Fruit fly (Drosophila melanogaster) whole organism, embryonic: ENCODE measurements around the gene Nup98-96.
A peak's percentile ranks its signal among the peaks of the same experiment; 100 is the strongest.
"Not testable (repeated sequence)": the region's sequence is repeated elsewhere in the genome, so short reads cannot be mapped to it uniquely, and the experiment has no call there.

Source experiments
- C15 ChIP-seq: fragments of 200-800 bp; sonication (Bioruptor generic); IDR thresholded peaks from 3 replicates; pipeline ENCODE4 v1.3.6; 2022; ENCODE audit warnings: missing biosample characterization, missing genetic modification characterization
- CG10267 ChIP-seq: fragments of 200-800 bp; sonication (Bioruptor generic); optimal IDR thresholded peaks from 2 replicates; lab custom pipeline; 2018; ENCODE audit warnings: missing biosample characterization, mild to moderate bottlenecking, missing genetic modification characterization, moderate library complexity
- CG10654 ChIP-seq: fragments of 200-800 bp; sonication (Bioruptor generic); optimal IDR thresholded peaks from 2 replicates; lab custom pipeline; 2016; ENCODE audit warnings: missing biosample characterization, missing genetic modification characterization
- CG10959 ChIP-seq: fragments of 200-800 bp; sonication (Bioruptor generic); IDR thresholded peaks from 2 replicates; pipeline ENCODE4 v1.3.6; 2022; ENCODE audit warnings: missing biosample characterization, missing genetic modification characterization
- CG11456 ChIP-seq: fragments of 200-800 bp; sonication (Bioruptor generic); IDR thresholded peaks from 3 replicates; pipeline ENCODE4 v1.3.6; 2022; ENCODE audit warnings: missing biosample characterization, missing genetic modification characterization
- CG12155 ChIP-seq: fragments of 200-800 bp; sonication (Bioruptor generic); optimal IDR thresholded peaks from 3 replicates; lab custom pipeline; 2016; ENCODE audit warnings: missing biosample characterization, missing genetic modification characterization
- CG12236 ChIP-seq: fragments of 200-800 bp; sonication (Bioruptor generic); optimal IDR thresholded peaks from 2 replicates; lab custom pipeline; 2016; ENCODE audit warnings: missing biosample characterization, missing genetic modification characterization
- CG13424 ChIP-seq: fragments of 200-800 bp; sonication (Bioruptor generic); optimal IDR thresholded peaks from 2 replicates; lab custom pipeline; 2019; ENCODE audit warnings: missing biosample characterization, mild to moderate bottlenecking, missing genetic modification characterization, moderate library complexity
- CG13624 ChIP-seq: fragments of 200-800 bp; sonication (Bioruptor generic); optimal IDR thresholded peaks from 2 replicates; lab custom pipeline; 2016; ENCODE audit warnings: missing biosample characterization, missing genetic modification characterization
- CG2712 ChIP-seq: fragments of 200-800 bp; optimal IDR thresholded peaks from 3 replicates; lab custom pipeline; 2019; ENCODE audit warnings: missing biosample characterization, mild to moderate bottlenecking, missing genetic modification characterization, moderate library complexity
- CG34422 ChIP-seq: fragments of 200-800 bp; sonication (Bioruptor generic); IDR thresholded peaks from 3 replicates; pipeline ENCODE4 v1.3.6; 2022; ENCODE audit warnings: missing biosample characterization, missing genetic modification characterization
- CG4360 ChIP-seq: fragments of 200-800 bp; sonication (Bioruptor generic); IDR thresholded peaks from 2 replicates; pipeline ENCODE4 v1.3.6; 2022; ENCODE audit warnings: missing biosample characterization, missing genetic modification characterization
- CG8359 ChIP-seq: fragments of 200-800 bp; sonication (Bioruptor generic); optimal IDR thresholded peaks from 2 replicates; lab custom pipeline; 2017; ENCODE audit warnings: missing biosample characterization, mild to moderate bottlenecking, missing genetic modification characterization, borderline replicate concordance
- D19B ChIP-seq: fragments of 200-800 bp; sonication (Bioruptor generic); optimal IDR thresholded peaks from 2 replicates; lab custom pipeline; 2017; ENCODE audit warnings: missing biosample characterization, mild to moderate bottlenecking, missing genetic modification characterization
- E2f1 ChIP-seq: fragments of 200-800 bp; sonication (Bioruptor generic); IDR thresholded peaks from 2 replicates; pipeline ENCODE4 v1.3.6; 2022; ENCODE audit warnings: missing biosample characterization, missing genetic modification characterization
- Elba2 ChIP-seq: fragments of 200-800 bp; sonication (Bioruptor generic); optimal IDR thresholded peaks from 3 replicates; lab custom pipeline; 2016; ENCODE audit warnings: missing biosample characterization, missing genetic modification characterization
- H2.0 ChIP-seq: fragments of 200-800 bp; sonication (Bioruptor generic); IDR thresholded peaks from 2 replicates; pipeline ENCODE4 v1.3.6; 2022; ENCODE audit warnings: missing biosample characterization, missing genetic modification characterization
- Max ChIP-seq: fragments of 200-800 bp; sonication (Bioruptor generic); optimal IDR thresholded peaks from 2 replicates; lab custom pipeline; 2016; ENCODE audit warnings: missing biosample characterization, mild to moderate bottlenecking, missing genetic modification characterization
- Med ChIP-seq: fragments of 200-800 bp; sonication (Bioruptor generic); peaks from one replicate; lab custom pipeline; 2016; ENCODE audit warnings: missing biosample characterization, missing genetic modification characterization, mild to moderate bottlenecking, inconsistent platforms, moderate library complexity
- NK7.1 ChIP-seq: fragments of 200-800 bp; sonication (Bioruptor generic); optimal IDR thresholded peaks from 3 replicates; lab custom pipeline; 2016; ENCODE audit warnings: missing biosample characterization, missing genetic modification characterization
- Tbp ChIP-seq: fragments of >200 bp; optimal IDR thresholded peaks from 2 replicates; lab custom pipeline; 2018; ENCODE audit warnings: missing biosample characterization, missing genetic modification characterization
- Xrp1 ChIP-seq: fragments of 200-800 bp; sonication (Bioruptor generic); IDR thresholded peaks from 2 replicates; pipeline ENCODE4 v1.3.6; 2022; ENCODE audit warnings: missing biosample characterization, missing genetic modification characterization
- bbx ChIP-seq: fragments of 200-800 bp; sonication (Bioruptor generic); IDR thresholded peaks from 2 replicates; pipeline ENCODE4 v1.3.6; 2022; ENCODE audit warnings: missing biosample characterization, missing genetic modification characterization; ENCODE audit not compliant: partially characterized antibody
- br ChIP-seq: fragments of >200 bp; optimal IDR thresholded peaks from 2 replicates; lab custom pipeline; 2017
- cato ChIP-seq: fragments of 200-800 bp; sonication (Bioruptor generic); optimal IDR thresholded peaks from 2 replicates; lab custom pipeline; 2016; ENCODE audit warnings: missing biosample characterization, missing genetic modification characterization, borderline replicate concordance
- ci ChIP-seq: fragments of 200-800 bp; sonication (Bioruptor generic); IDR thresholded peaks from 3 replicates; pipeline ENCODE4 v1.3.6; 2022; ENCODE audit warnings: missing biosample characterization, missing genetic modification characterization
- crol ChIP-seq: fragments of 200-800 bp; sonication (Bioruptor generic); IDR thresholded peaks from 2 replicates; pipeline ENCODE4 v1.3.6; 2022; ENCODE audit warnings: missing biosample characterization, missing genetic modification characterization
- dysf ChIP-seq: fragments of 200-800 bp; sonication (Bioruptor generic); IDR thresholded peaks from 3 replicates; pipeline ENCODE4 v1.3.6; 2022; ENCODE audit warnings: missing biosample characterization, missing genetic modification characterization
- emc ChIP-seq: fragments of 200-800 bp; sonication (Bioruptor generic); optimal IDR thresholded peaks from 2 replicates; lab custom pipeline; 2016; ENCODE audit warnings: missing biosample characterization, missing genetic modification characterization
- en ChIP-seq: fragments of 200-800 bp; sonication (Bioruptor generic); optimal IDR thresholded peaks from 2 replicates; lab custom pipeline; 2016; ENCODE audit warnings: missing biosample characterization, missing genetic modification characterization
- gt ChIP-seq: fragments of 200-800 bp; sonication (Bioruptor generic); IDR thresholded peaks from 2 replicates; pipeline ENCODE4 v1.3.6; 2022; ENCODE audit warnings: missing biosample characterization, missing genetic modification characterization
- ham ChIP-seq: fragments of 200-800 bp; sonication (Bioruptor generic); IDR thresholded peaks from 2 replicates; pipeline ENCODE4 v1.3.6; 2022; ENCODE audit warnings: missing biosample characterization, missing genetic modification characterization
- insv ChIP-seq, 2 experiments: fragments of 200-800 bp; sonication (Bioruptor generic); optimal IDR thresholded peaks; 3 replicates each; lab custom pipeline; 2016 to 2018; ENCODE audit warnings: missing biosample characterization in 2 of 2, missing genetic modification characterization in 2 of 2
- jigr1 ChIP-seq: fragments of 200-800 bp; sonication (Bioruptor generic); IDR thresholded peaks from 3 replicates; pipeline ENCODE4 v1.3.6; 2022; ENCODE audit warnings: missing biosample characterization, missing genetic modification characterization
- ken ChIP-seq: fragments of 200-800 bp; sonication (Bioruptor generic); IDR thresholded peaks from 3 replicates; pipeline ENCODE4 v1.3.6; 2022; ENCODE audit warnings: missing biosample characterization, missing genetic modification characterization
- klu ChIP-seq: fragments of 200-800 bp; sonication (Bioruptor generic); IDR thresholded peaks from 2 replicates; pipeline ENCODE4 v1.3.6; 2022; ENCODE audit warnings: missing biosample characterization, missing genetic modification characterization
- nerfin-1 ChIP-seq: fragments of 200-800 bp; sonication (Bioruptor generic); optimal IDR thresholded peaks from 3 replicates; lab custom pipeline; 2019; ENCODE audit warnings: missing biosample characterization, mild to moderate bottlenecking, missing genetic modification characterization, moderate library complexity
- nmo ChIP-seq: fragments of 200-800 bp; sonication (Bioruptor generic); optimal IDR thresholded peaks from 2 replicates; lab custom pipeline; 2018; ENCODE audit warnings: missing biosample characterization, mild to moderate bottlenecking, missing genetic modification characterization, moderate library complexity
- phol ChIP-seq: fragments of 200-800 bp; sonication (Bioruptor generic); optimal IDR thresholded peaks from 3 replicates; lab custom pipeline; 2018; ENCODE audit warnings: missing biosample characterization, mild to moderate bottlenecking, missing genetic modification characterization, moderate library complexity
- prd ChIP-seq, 3 experiments: fragments of >200 bp in 2 of 3; fragments of 200-800 bp in 1 of 3; sonication (Bioruptor generic) in 1 of 3; optimal IDR thresholded peaks in 2 of 3; IDR thresholded peaks in 1 of 3; 2 replicates in 2 of 3; 3 replicates in 1 of 3; pipeline versions ENCODE4 v1.3.6 to Lab custom; 2017 to 2022; ENCODE audit warnings: missing biosample characterization in 1 of 3, missing genetic modification characterization in 1 of 3
- pros ChIP-seq: fragments of 200-800 bp; sonication (Bioruptor generic); optimal IDR thresholded peaks from 3 replicates; lab custom pipeline; 2019; ENCODE audit warnings: missing biosample characterization, mild to moderate bottlenecking, missing genetic modification characterization, moderate library complexity
- sens ChIP-seq: fragments of 200-800 bp; sonication (Bioruptor generic); peaks from one replicate; lab custom pipeline; 2016; ENCODE audit warnings: missing biosample characterization, missing genetic modification characterization
- seq ChIP-seq: fragments of 200-800 bp; sonication (Bioruptor generic); IDR thresholded peaks from 2 replicates; pipeline ENCODE4 v1.3.6; 2022; ENCODE audit warnings: missing biosample characterization, missing genetic modification characterization
- zfh1 ChIP-seq: fragments of 200-800 bp; sonication (Bioruptor generic); IDR thresholded peaks from 3 replicates; pipeline ENCODE4 v1.3.6; 2022; ENCODE audit warnings: missing biosample characterization, missing genetic modification characterization

Gene Nup98-96

dm6 chr3R:23781466-23781935 is at the start of gene Nup98-96, which contains the start of gene mbc (continued):
- TF ChIP-seq Max (peak; percentile 88), nmo (GFP tag; lab: Kevin White, UChicago) (peak; percentile 93), NK7.1 (GFP tag; lab: Kevin White, UChicago) (peak; percentile 67), Tbp (GFP tag; lab: Kevin White, UChicago) (no peak), ham (GFP tag; lab: Robert Waterston, UW) (peak; percentile 46; the same call in 1 of the 2 replicates), crol (GFP tag; lab: Robert Waterston, UW) (no peak), gt (peak; percentile 50), bbx (GFP tag; lab: Robert Waterston, UW) (peak; percentile 45; the same call in 1 of the 2 replicates), E2f1 (GFP tag; lab: Robert Waterston, UW) (peak; percentile 88), insv (GFP tag; optimal IDR thresholded peaks at IDR 0.05; lab: Kevin White, UChicago) (peak in 1 of 2 experiments; percentile 62), C15 (GFP tag; lab: Robert Waterston, UW) (peak; percentile 62; the same call in 1 of the 3 replicates), CG13424 (tag; lab: Kevin White, UChicago) (peak; percentile 88), en (GFP tag; lab: Kevin White, UChicago) (peak; percentile 73), CG12155 (GFP tag; lab: Kevin White, UChicago) (peak; percentile 89), CG13624 (GFP tag; lab: Kevin White, UChicago) (peak; percentile 94), emc (peak; percentile 84), CG8359 (peak; percentile 4), CG11456 (peak; percentile 88), phol (tag; lab: Kevin White, UChicago) (peak; percentile 93), ci (GFP tag; lab: Robert Waterston, UW) (peak; percentile 75), CG10654 (GFP tag; lab: Kevin White, UChicago) (peak; percentile 81), D19B (GFP tag; lab: Kevin White, UChicago) (peak; percentile 48), CG12236 (GFP tag; lab: Kevin White, UChicago) (peak; percentile 84), cato (GFP tag; lab: Kevin White, UChicago) (peak; percentile 69), br (lab: Kevin White, UChicago) (no peak), CG2712 (tag; lab: Kevin White, UChicago) (peak; percentile 90), nerfin-1 (tag; lab: Kevin White, UChicago) (peak; percentile 72), Elba2 (GFP tag; lab: Kevin White, UChicago) (peak; percentile 86), dysf (GFP tag; lab: Robert Waterston, UW) (peak; percentile 89), seq (GFP tag; lab: Robert Waterston, UW) (peak; percentile 76), ken (GFP tag; lab: Robert Waterston, UW) (peak; percentile 83), CG10267 (tag; lab: Kevin White, UChicago) (peak; percentile 84), klu (peak; percentile 85), H2.0 (GFP tag; lab: Robert Waterston, UW) (peak; percentile 85), jigr1 (GFP tag; lab: Robert Waterston, UW) (peak; percentile 62; the same call in 1 of the 3 replicates)

dm6 chr3R:23827821-23828220 is 46.4 kb upstream of the Nup98-96 start:
- TF ChIP-seq Xrp1 (GFP tag; lab: Robert Waterston, UW) (0 out of 2 replicates have a peak, but pooled peaks have one; percentile 28), Med (GFP tag; lab: Kevin White, UChicago) (peak; percentile 44), zfh1 (GFP tag; lab: Robert Waterston, UW) (0 out of 3 replicates have a peak, but pooled peaks have one; percentile 22), CG10959 (peak; percentile 56; the same call in 1 of the 2 replicates), pros (GFP tag; lab: Kevin White, UChicago) (peak; percentile 15), prd (GFP tag; IDR thresholded peaks at IDR 0.05; lab: Robert Waterston, UW) (peak; percentile 59), CG4360 (GFP tag; lab: Robert Waterston, UW) (peak; percentile 38; the same call in 1 of the 2 replicates), CG34422 (GFP tag; lab: Robert Waterston, UW) (0 out of 3 replicates have a peak, but pooled peaks have one; percentile 7), sens (GFP tag; lab: Kevin White, UChicago) (peak; percentile 64)
- TF ChIP-seq prd (optimal IDR thresholded peaks at IDR 0.05; lab: Kevin White, UChicago), result not testable (repeated sequence)
